Fruit fly (Drosophila melanogaster): ENCODE data around the gene CG6937.

DNA sequence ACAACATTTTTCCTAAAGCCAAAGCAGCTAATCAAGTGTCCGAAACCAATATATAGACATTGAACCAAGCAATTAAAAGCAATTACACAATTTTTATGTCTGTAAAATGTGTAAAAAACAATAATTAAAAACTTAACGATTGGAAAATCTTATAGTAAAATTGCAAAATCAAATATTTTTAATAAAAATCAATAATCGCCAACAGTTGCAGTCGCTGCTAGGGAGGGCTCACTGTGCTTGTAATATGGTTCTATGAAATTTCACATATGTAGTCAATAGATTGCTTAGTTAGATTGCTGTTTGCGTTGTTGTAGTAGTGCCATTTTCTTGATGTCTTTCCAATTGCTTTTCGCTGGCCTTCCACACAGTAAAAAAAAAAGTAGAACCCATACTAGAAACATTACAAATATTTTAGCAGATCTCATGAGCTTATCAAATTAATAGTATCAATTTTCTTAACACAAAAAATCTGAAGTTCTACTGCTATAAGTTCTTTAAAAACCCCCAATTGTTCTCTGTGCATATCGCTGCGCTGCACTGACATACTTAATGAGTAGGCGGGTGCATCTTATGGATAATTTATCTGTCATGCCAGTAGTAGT, 8.4 kb upstream of the CG6937 start:
- TF ChIP-seq usp (GFP tag; optimal IDR thresholded peaks at IDR 0.05) (no peak), EcR (GFP tag; optimal IDR thresholded peaks at IDR 0.05) (no peak)

All from whole organism.